Worm (Caenorhabditis elegans) whole organism, L1 larva: ENCODE results near the gene tag-335.

Experiments
- C04F5.9 ChIP-seq: sonication (generic microtip); optimal IDR thresholded peaks from 2 replicates; lab custom pipeline; 2016; ENCODE audit warnings: missing genetic modification characterization, missing compliant biosample characterization
- C16A3.4 ChIP-seq: fragments of 150-350 bp; optimal IDR thresholded peaks from 2 replicates; lab custom pipeline; 2014; ENCODE audit warnings: missing biosample characterization, missing genetic modification characterization
- F16B12.6 ChIP-seq: fragments of 150-350 bp; optimal IDR thresholded peaks from 2 replicates; lab custom pipeline; 2014; ENCODE audit warnings: missing biosample characterization, missing genetic modification characterization
- alr-1 ChIP-seq: fragments of 200-800 bp; sonication (Bioruptor generic); optimal IDR thresholded peaks from 2 replicates; lab custom pipeline; 2018; ENCODE audit warnings: borderline replicate concordance, mild to moderate bottlenecking, missing genetic modification characterization, missing compliant biosample characterization
- blmp-1 ChIP-seq: fragments of 150-350 bp; optimal IDR thresholded peaks from 2 replicates; lab custom pipeline; 2014; ENCODE audit warnings: missing biosample characterization, missing genetic modification characterization
- ceh-63 ChIP-seq: fragments of 200-800 bp; sonication (Bioruptor generic); optimal IDR thresholded peaks from 2 replicates; lab custom pipeline; 2018; ENCODE audit warnings: mild to moderate bottlenecking, missing genetic modification characterization, missing compliant biosample characterization
- ceh-8 ChIP-seq: fragments of 200-800 bp; sonication (Bioruptor generic); optimal IDR thresholded peaks from 2 replicates; lab custom pipeline; 2018; ENCODE audit warnings: mild to moderate bottlenecking, missing genetic modification characterization, moderate library complexity, missing compliant biosample characterization
- ceh-82 ChIP-seq, 3 experiments: fragments of 150-350 bp in 1 of 3; sonication (generic microtip) in 2 of 3; optimal IDR thresholded peaks; 2 replicates each; lab custom pipeline; 2014 to 2017; ENCODE audit warnings: missing biosample characterization in 3 of 3, missing genetic modification characterization in 3 of 3
- ceh-90 ChIP-seq: sonication (generic microtip); optimal IDR thresholded peaks from 2 replicates; lab custom pipeline; 2016; ENCODE audit warnings: missing genetic modification characterization, missing compliant biosample characterization
- ces-1 ChIP-seq: fragments of 150-350 bp; optimal IDR thresholded peaks from 2 replicates; lab custom pipeline; 2014; ENCODE audit warnings: missing biosample characterization, missing genetic modification reagents, missing genetic modification characterization
- dpl-1 ChIP-seq, 3 experiments: fragments of 150-350 bp in 2 of 3; sonication (generic microtip) in 1 of 3; optimal IDR thresholded peaks; 2 replicates each; lab custom pipeline; 2014 to 2017; ENCODE audit warnings: missing biosample characterization in 3 of 3, missing genetic modification characterization in 3 of 3, missing genetic modification reagents in 3 of 3
- efl-1 ChIP-seq, 4 experiments: fragments of 150-350 bp; optimal IDR thresholded peaks in 3 of 4; peaks in 1 of 4; 1 replicate in 1 of 4; 2 replicates in 3 of 4; lab custom pipeline; 2014; ENCODE audit warnings: missing biosample characterization in 2 of 4, missing genetic modification characterization in 2 of 4, missing genetic modification reagents in 2 of 4
- egl-13 ChIP-seq: sonication (generic microtip); optimal IDR thresholded peaks from 2 replicates; lab custom pipeline; 2016; ENCODE audit warnings: missing genotype, missing genetic modification reagents, missing genetic modification characterization, missing compliant biosample characterization
- elt-2 ChIP-seq: sonication (generic microtip); optimal IDR thresholded peaks from 2 replicates; lab custom pipeline; 2016; ENCODE audit warnings: missing genetic modification characterization, mild to moderate bottlenecking, inconsistent platforms, missing compliant biosample characterization, missing genetic modification reagents
- elt-3 ChIP-seq, 6 experiments: fragments of 150-350 bp in 1 of 6; sonication (generic microtip); optimal IDR thresholded peaks; 2 replicates each; lab custom pipeline; 2017 to 2018; ENCODE audit warnings: missing biosample characterization in 6 of 6, missing genetic modification characterization in 6 of 6, inconsistent platforms in 1 of 6
- fkh-10 ChIP-seq: sonication (generic microtip); optimal IDR thresholded peaks from 2 replicates; lab custom pipeline; 2017; ENCODE audit warnings: missing biosample characterization, missing genetic modification reagents, missing genetic modification characterization
- fkh-4 ChIP-seq: sonication (generic microtip); optimal IDR thresholded peaks from 2 replicates; lab custom pipeline; 2016; ENCODE audit warnings: missing compliant biosample characterization, missing genetic modification characterization, borderline replicate concordance
- fkh-8 ChIP-seq: sonication (generic microtip); optimal IDR thresholded peaks from 2 replicates; lab custom pipeline; 2016; ENCODE audit warnings: mild to moderate bottlenecking, missing genetic modification characterization, missing compliant biosample characterization
- hlh-4 ChIP-seq: sonication (generic microtip); optimal IDR thresholded peaks from 2 replicates; lab custom pipeline; 2016; ENCODE audit warnings: mild to moderate bottlenecking, missing genetic modification characterization, missing compliant biosample characterization
- isw-1 ChIP-seq: fragments of 200-800 bp; sonication (Bioruptor generic); IDR thresholded peaks from 2 replicates; pipeline ENCODE4 v1.3.6; 2022; ENCODE audit warnings: missing genetic modification characterization, missing compliant biosample characterization
- jun-1 ChIP-seq: fragments of 150-350 bp; optimal IDR thresholded peaks from 2 replicates; lab custom pipeline; 2014; ENCODE audit warnings: missing biosample characterization, missing genetic modification reagents, missing genetic modification characterization
- lin-35 ChIP-seq, 2 experiments: fragments of 150-350 bp; optimal IDR thresholded peaks; 2 replicates each; lab custom pipeline; 2014; ENCODE audit warnings: missing biosample characterization in 2 of 2, missing genetic modification characterization in 2 of 2, missing genetic modification reagents in 2 of 2
- lin-39 ChIP-seq: fragments of 150-350 bp; optimal IDR thresholded peaks from 2 replicates; lab custom pipeline; 2014; ENCODE audit warnings: missing biosample characterization, missing genetic modification reagents, missing genetic modification characterization
- lsy-2 ChIP-seq, 2 experiments: fragments of 150-350 bp; optimal IDR thresholded peaks; 2 replicates each; lab custom pipeline; 2014; ENCODE audit warnings: missing biosample characterization in 2 of 2, missing genetic modification characterization in 2 of 2
- mdl-1 ChIP-seq, 2 experiments: fragments of 150-350 bp; optimal IDR thresholded peaks; 2 replicates each; lab custom pipeline; 2014 to 2017; ENCODE audit warnings: missing biosample characterization in 2 of 2, missing genetic modification characterization in 2 of 2, inconsistent platforms in 1 of 2
- mef-2 ChIP-seq: fragments of 150-350 bp; optimal IDR thresholded peaks from 2 replicates; lab custom pipeline; 2014; ENCODE audit warnings: missing biosample characterization, missing genetic modification characterization
- mep-1 ChIP-seq: fragments of 150-350 bp; optimal IDR thresholded peaks from 2 replicates; lab custom pipeline; 2014; ENCODE audit warnings: missing biosample characterization, missing genetic modification characterization
- nhr-11 ChIP-seq: fragments of 150-350 bp; optimal IDR thresholded peaks from 2 replicates; lab custom pipeline; 2014; ENCODE audit warnings: missing biosample characterization, missing genetic modification characterization
- nhr-20 ChIP-seq: sonication (generic microtip); optimal IDR thresholded peaks from 2 replicates; lab custom pipeline; 2016; ENCODE audit warnings: mild to moderate bottlenecking, missing genetic modification characterization, missing compliant biosample characterization
- nhr-47 ChIP-seq: sonication (generic microtip); optimal IDR thresholded peaks from 2 replicates; lab custom pipeline; 2016; ENCODE audit warnings: mild to moderate bottlenecking, missing genetic modification characterization, moderate library complexity, missing compliant biosample characterization
- nhr-71 ChIP-seq: sonication (generic microtip); optimal IDR thresholded peaks from 2 replicates; lab custom pipeline; 2016; ENCODE audit warnings: mild to moderate bottlenecking, missing genetic modification characterization, moderate library complexity, missing compliant biosample characterization
- nhr-76 ChIP-seq: sonication (generic microtip); optimal IDR thresholded peaks from 2 replicates; lab custom pipeline; 2017; ENCODE audit warnings: missing biosample characterization, missing genetic modification characterization
- pax-3 ChIP-seq: fragments of 200-800 bp; sonication (Bioruptor generic); optimal IDR thresholded peaks from 2 replicates; lab custom pipeline; 2018; ENCODE audit warnings: mild to moderate bottlenecking, missing genetic modification characterization, moderate library complexity, missing compliant biosample characterization
- pqm-1 ChIP-seq: sonication (generic microtip); optimal IDR thresholded peaks from 3 replicates; lab custom pipeline; 2017; ENCODE audit warnings: missing biosample characterization, missing genetic modification characterization
- sox-4 ChIP-seq: sonication (generic microtip); optimal IDR thresholded peaks from 2 replicates; lab custom pipeline; 2016; ENCODE audit warnings: missing genetic modification characterization, missing compliant biosample characterization
- sptf-1 ChIP-seq: fragments of 150-350 bp; optimal IDR thresholded peaks from 2 replicates; lab custom pipeline; 2014; ENCODE audit warnings: missing biosample characterization, missing genetic modification characterization
- swsn-7 ChIP-seq: sonication (generic microtip); optimal IDR thresholded peaks from 2 replicates; lab custom pipeline; 2016; ENCODE audit warnings: missing genetic modification characterization, missing compliant biosample characterization
- tbx-2 ChIP-seq: sonication (generic microtip); optimal IDR thresholded peaks from 2 replicates; lab custom pipeline; 2016; ENCODE audit warnings: missing genetic modification characterization, missing compliant biosample characterization
- unc-130 ChIP-seq: fragments of 150-350 bp; optimal IDR thresholded peaks from 2 replicates; lab custom pipeline; 2017; ENCODE audit warnings: missing biosample characterization, missing genetic modification characterization, inconsistent platforms
- xbp-1 ChIP-seq: sonication (generic microtip); optimal IDR thresholded peaks from 2 replicates; lab custom pipeline; 2016; ENCODE audit warnings: missing genetic modification characterization, missing compliant biosample characterization
- zip-4 ChIP-seq: fragments of 200-800 bp; sonication (Bioruptor generic); optimal IDR thresholded peaks from 2 replicates; lab custom pipeline; 2018; ENCODE audit warnings: mild to moderate bottlenecking, missing genetic modification characterization, moderate library complexity, missing compliant biosample characterization
- ztf-11 ChIP-seq, 2 experiments: sonication (generic microtip); optimal IDR thresholded peaks; 2 replicates each; lab custom pipeline; 2016 to 2017; ENCODE audit warnings: missing genetic modification characterization in 2 of 2, missing biosample characterization in 1 of 2, missing compliant biosample characterization in 1 of 2
- ztf-4 ChIP-seq: fragments of 150-350 bp; optimal IDR thresholded peaks from 2 replicates; lab custom pipeline; 2014; ENCODE audit warnings: missing biosample characterization, missing genetic modification characterization

Gene tag-335

DNA sequence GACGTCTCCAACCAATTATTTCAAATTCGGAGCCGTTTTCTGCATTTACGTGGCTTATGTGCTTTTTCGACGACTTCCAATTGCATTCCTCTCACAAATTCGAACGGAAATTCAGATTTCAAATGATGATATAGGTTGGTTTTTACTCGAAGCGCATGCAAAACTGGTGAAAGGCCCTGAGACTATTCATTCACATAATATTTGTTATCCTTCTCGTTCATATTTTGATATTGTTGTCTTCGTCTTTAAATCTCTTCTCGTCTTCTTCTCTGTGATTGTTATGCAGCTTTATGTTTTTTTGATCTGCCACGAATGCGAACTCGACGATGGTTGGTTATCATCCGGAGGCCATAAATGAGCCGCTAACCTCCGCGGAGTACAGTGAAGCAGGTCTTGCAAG lies 4.5 kb upstream of the tag-335 start, which contains the start of gene hpo-12:
Gene hpo-12 (plus strand): TSS at position 301 of the 400 bp plus-strand sequence.
- no peak for TF ChIP-seq pax-3 (tag; lab: Kevin White, UChicago)
- no peak for TF ChIP-seq egl-13 (tag; lab: Kevin White, UChicago)
- no peak for TF ChIP-seq C16A3.4
- no peak for TF ChIP-seq tbx-2
- no peak for TF ChIP-seq dpl-1 (GFP tag; optimal IDR thresholded peaks at IDR 0.05; lab: Kevin White, UChicago)
- TF ChIP-seq ceh-82 (tag; optimal IDR thresholded peaks at IDR 0.05; lab: Kevin White, UChicago): no peak
- no peak for TF ChIP-seq ces-1 (GFP tag; lab: Kevin White, UChicago)
- no peak for TF ChIP-seq nhr-47

DNA sequence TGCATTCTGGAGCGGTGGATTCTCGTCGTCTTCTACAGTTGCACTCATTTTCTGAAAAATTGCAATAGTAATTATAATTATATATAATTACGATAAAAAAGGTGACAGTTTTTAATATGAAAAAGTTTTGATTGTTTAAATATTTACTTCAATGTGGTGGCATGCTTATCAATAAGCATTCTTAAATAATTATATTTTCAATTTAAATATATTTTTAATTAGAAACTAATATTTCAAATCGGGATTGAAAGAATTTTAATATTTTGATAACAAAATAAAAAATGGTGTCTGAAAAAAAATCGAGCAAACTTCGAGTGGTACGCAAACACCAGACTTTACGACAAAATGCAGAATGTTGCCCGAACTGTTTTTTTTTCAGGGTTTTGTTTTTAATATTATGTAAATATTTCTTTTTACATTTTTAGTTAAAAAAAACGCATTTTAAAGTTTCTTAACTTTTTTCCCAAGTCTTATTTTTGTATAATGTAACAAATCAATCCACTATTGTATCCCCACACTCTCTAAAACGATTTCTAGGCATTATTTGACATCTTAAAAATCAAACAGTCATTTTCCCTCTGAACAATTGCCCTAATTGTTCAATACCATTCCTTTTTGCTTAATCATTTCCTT lies 3.9 kb upstream of the tag-335 start, which contains the start of the genes C42C1.12 and C42C1.19:
Gene C42C1.12 (minus strand): TSS at position 51 of the 633 bp plus-strand sequence.
Gene C42C1.19 (plus strand): TSS at position 583 of the 633 bp plus-strand sequence.
- TF ChIP-seq mep-1: peak; percentile 53
- TF ChIP-seq lin-39 (tag; lab: Kevin White, UChicago): no peak
- TF ChIP-seq pax-3 (tag; lab: Kevin White, UChicago): no peak
- no peak for TF ChIP-seq fkh-4 (tag; lab: Kevin White, UChicago)
- no peak for TF ChIP-seq jun-1 (tag; lab: Kevin White, UChicago)
- TF ChIP-seq unc-130 (tag; lab: Kevin White, UChicago): no peak
- no peak for TF ChIP-seq sox-4 (tag; lab: Kevin White, UChicago)
- TF ChIP-seq blmp-1 (tag; lab: Kevin White, UChicago): peak; percentile 15
- TF ChIP-seq lin-35 (GFP tag; optimal IDR thresholded peaks at IDR 0.05; lab: Kevin White, UChicago): peak; percentile 1 to 14
- TF ChIP-seq nhr-76 (tag; lab: Kevin White, UChicago): no peak
- TF ChIP-seq ceh-63 (GFP tag; lab: Kevin White, UChicago): no peak
- peak; percentile 1 to 30 for TF ChIP-seq efl-1 (optimal IDR thresholded peaks at IDR 0.05; lab: Kevin White, UChicago)
- peak in 1 of 2 experiments; percentile 45 for TF ChIP-seq efl-1 (GFP tag; optimal IDR thresholded peaks at IDR 0.05 in 1 of 2; lab: Kevin White, UChicago)
- TF ChIP-seq ceh-90 (tag; lab: Kevin White, UChicago): no peak
- no peak for TF ChIP-seq elt-3 (tag; optimal IDR thresholded peaks at IDR 0.05; lab: Kevin White, UChicago)
- no peak for TF ChIP-seq ceh-8
- no peak for TF ChIP-seq C04F5.9 (tag; lab: Kevin White, UChicago)
- TF ChIP-seq ztf-11 (tag; optimal IDR thresholded peaks at IDR 0.05; lab: Kevin White, UChicago): no peak
- no peak for TF ChIP-seq ztf-4 (tag; lab: Kevin White, UChicago)
- TF ChIP-seq tbx-2: no peak
- no peak for TF ChIP-seq pqm-1 (tag; lab: Kevin White, UChicago)
- TF ChIP-seq isw-1 (GFP tag; lab: Robert Waterston, UW): no peak
- TF ChIP-seq mdl-1 (tag; optimal IDR thresholded peaks at IDR 0.05; lab: Kevin White, UChicago): no peak
- TF ChIP-seq mef-2 (tag; lab: Kevin White, UChicago): no peak
- no peak for TF ChIP-seq nhr-20
- no peak for TF ChIP-seq ces-1 (GFP tag; lab: Kevin White, UChicago)
- TF ChIP-seq alr-1: no peak
- no peak for TF ChIP-seq hlh-4 (tag; lab: Kevin White, UChicago)
- TF ChIP-seq lsy-2 (tag; optimal IDR thresholded peaks at IDR 0.05; lab: Kevin White, UChicago): peak; percentile 54 to 61
- no peak for TF ChIP-seq fkh-10
- TF ChIP-seq xbp-1: peak; percentile 32
- TF ChIP-seq fkh-8 (tag; lab: Kevin White, UChicago): no peak
- peak in 1 of 3 experiments; percentile 39 for TF ChIP-seq dpl-1 (GFP tag; optimal IDR thresholded peaks at IDR 0.05; lab: Kevin White, UChicago)
- TF ChIP-seq zip-4 (GFP tag; lab: Kevin White, UChicago): no peak
- TF ChIP-seq elt-2: no peak
- TF ChIP-seq nhr-11 (tag; lab: Kevin White, UChicago): no peak
- TF ChIP-seq egl-13 (tag; lab: Kevin White, UChicago): no peak
- TF ChIP-seq F16B12.6 (tag; lab: Kevin White, UChicago): peak; percentile 82
- no peak for TF ChIP-seq sptf-1 (tag; lab: Kevin White, UChicago)
- no peak for TF ChIP-seq nhr-71 (tag; lab: Kevin White, UChicago)
- peak; percentile 3 for TF ChIP-seq swsn-7
